Worm (Caenorhabditis elegans): ENCODE measurements around the gene cls-1.

The cls-1 gene

DNA sequence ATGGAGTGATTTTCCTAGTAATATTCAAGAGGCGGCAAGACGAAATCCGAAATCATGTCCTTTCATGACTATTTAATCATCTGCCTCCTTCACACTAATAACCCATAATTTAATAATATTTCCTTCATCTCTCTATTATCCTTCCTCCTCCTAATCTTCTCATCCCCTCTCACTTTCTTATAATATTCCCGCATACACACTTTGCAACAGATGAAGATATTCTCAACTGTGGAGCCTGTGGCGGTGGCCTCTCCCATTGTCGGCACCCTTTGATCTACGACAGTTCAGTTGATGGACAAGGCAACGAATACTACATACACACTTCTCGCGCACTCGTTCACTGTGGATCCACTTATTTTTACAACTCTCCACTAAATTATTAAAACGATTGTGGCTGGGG, 50.7 kb downstream of the cls-1 start:
- no peak for TF ChIP-seq unc-62 (GFP tag; optimal IDR thresholded peaks at IDR 0.05)
- TF ChIP-seq daf-12 (tag; optimal IDR thresholded peaks at IDR 0.05), result no peak
- no peak for TF ChIP-seq elt-3 (tag; optimal IDR thresholded peaks at IDR 0.05)
- TF ChIP-seq tbx-2 (tag; optimal IDR thresholded peaks at IDR 0.05), result no peak
- TF ChIP-seq nhr-43 (tag; optimal IDR thresholded peaks at IDR 0.05; ENCODE audit: poor library complexity, severe bottlenecking), result no peak
- no peak for TF ChIP-seq fkh-10 (GFP tag; optimal IDR thresholded peaks at IDR 0.05)
- TF ChIP-seq mdl-1 (tag; optimal IDR thresholded peaks at IDR 0.05), result no peak
- TF ChIP-seq mml-1 (tag; optimal IDR thresholded peaks at IDR 0.05), result no peak
- no peak for TF ChIP-seq egl-5 (tag; optimal IDR thresholded peaks at IDR 0.05)
- TF ChIP-seq skn-1 (tag; optimal IDR thresholded peaks at IDR 0.05), result no peak
- TF ChIP-seq pqm-1 (tag; optimal IDR thresholded peaks at IDR 0.05), result no peak
- TF ChIP-seq nhr-67 (tag; optimal IDR thresholded peaks at IDR 0.05), result no peak
- TF ChIP-seq nhr-28 (tag; optimal IDR thresholded peaks at IDR 0.05), result no peak
- no peak for TF ChIP-seq R02D3.7 (tag; optimal IDR thresholded peaks at IDR 0.05)
- no peak for TF ChIP-seq sea-2 (GFP tag; optimal IDR thresholded peaks at IDR 0.05)
- no peak for TF ChIP-seq nhr-12 (tag; optimal IDR thresholded peaks at IDR 0.05)
- no peak for TF ChIP-seq pha-4 (tag; optimal IDR thresholded peaks at IDR 0.05)

DNA sequence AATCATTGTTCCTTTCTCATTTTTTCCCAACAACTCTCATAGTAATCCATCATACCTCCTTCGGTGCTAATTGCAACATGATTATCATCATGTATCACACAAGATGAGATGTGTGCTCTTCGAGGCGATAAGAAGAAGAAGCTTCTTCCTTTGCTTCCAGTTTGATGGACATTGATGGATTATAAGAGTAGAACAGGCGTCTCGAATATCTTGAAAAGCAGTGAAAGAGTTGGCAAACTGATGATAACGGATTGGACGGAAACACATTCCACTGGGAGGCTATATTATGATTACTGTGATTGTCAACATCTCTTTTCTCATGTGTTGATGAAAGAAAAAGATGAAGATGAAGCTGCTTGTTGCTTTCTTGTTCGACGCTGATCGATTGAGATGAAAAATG, 51.9 kb downstream of the cls-1 start:
- peak; percentile 31 for TF ChIP-seq lin-39 (tag; optimal IDR thresholded peaks at IDR 0.05)
- no peak for TF ChIP-seq nhr-77 (tag; optimal IDR thresholded peaks at IDR 0.05)
- TF ChIP-seq jun-1 (tag; optimal IDR thresholded peaks at IDR 0.05), result no peak
- no peak for TF ChIP-seq sea-2 (GFP tag; optimal IDR thresholded peaks at IDR 0.05)
- no peak for TF ChIP-seq snpc-4 (tag; optimal IDR thresholded peaks at IDR 0.05)
- no peak for TF ChIP-seq elt-2 (tag; optimal IDR thresholded peaks at IDR 0.05)
- no peak for TF ChIP-seq egl-27 (tag; optimal IDR thresholded peaks at IDR 0.05)
- no peak for TF ChIP-seq unc-39 (tag; optimal IDR thresholded peaks at IDR 0.05)
- TF ChIP-seq eor-1 (tag; optimal IDR thresholded peaks at IDR 0.05), result no peak
- TF ChIP-seq skn-1 (tag; optimal IDR thresholded peaks at IDR 0.05), result no peak
- no peak for TF ChIP-seq daf-12 (tag; optimal IDR thresholded peaks at IDR 0.05)
- no peak for TF ChIP-seq fkh-10 (GFP tag; optimal IDR thresholded peaks at IDR 0.05)
- no peak for TF ChIP-seq ZK546.5 (tag; optimal IDR thresholded peaks at IDR 0.05)
- TF ChIP-seq ceh-28 (tag; optimal IDR thresholded peaks at IDR 0.05), result no peak
- TF ChIP-seq elt-1 (tag; optimal IDR thresholded peaks at IDR 0.05), result peak; percentile 3
- peak; percentile 25 for TF ChIP-seq nfya-1 (tag; optimal IDR thresholded peaks at IDR 0.05; ENCODE audit: insufficient read depth)
- TF ChIP-seq nhr-43 (tag; optimal IDR thresholded peaks at IDR 0.05; ENCODE audit: poor library complexity, severe bottlenecking), result no peak
- no peak for TF ChIP-seq pha-4 (tag; optimal IDR thresholded peaks at IDR 0.05)
- TF ChIP-seq aly-2 (tag; optimal IDR thresholded peaks at IDR 0.05), result no peak
- no peak for TF ChIP-seq hmg-11 (tag; optimal IDR thresholded peaks at IDR 0.05)
- TF ChIP-seq nhr-11 (tag; optimal IDR thresholded peaks at IDR 0.05), result peak; percentile 48
- peak; percentile 61 for TF ChIP-seq unc-62 (GFP tag; optimal IDR thresholded peaks at IDR 0.05)

ce11 chrIII:7561872-7562271, 53.9 kb downstream of the cls-1 start, which contains the start of gene lgc-12:
Gene lgc-12, plus strand, starts transcription at chrIII:7562172.
- TF ChIP-seq nhr-11 (tag; optimal IDR thresholded peaks at IDR 0.05) (no peak), hmg-11 (tag; optimal IDR thresholded peaks at IDR 0.05) (no peak), egl-5 (tag; optimal IDR thresholded peaks at IDR 0.05) (no peak), elt-1 (tag; optimal IDR thresholded peaks at IDR 0.05) (no peak), lin-39 (tag; optimal IDR thresholded peaks at IDR 0.05) (no peak)
